Worm (Caenorhabditis elegans): ENCODE results near the gene fbxb-87.

The fbxb-87 gene

ce11 chrIII:10939184-10939583, 44.9 kb downstream of the fbxb-87 start:
- no peak for TF ChIP-seq sea-2 (GFP tag; optimal IDR thresholded peaks at IDR 0.05)
- no peak for TF ChIP-seq snpc-4 (tag; optimal IDR thresholded peaks at IDR 0.05)

DNA sequence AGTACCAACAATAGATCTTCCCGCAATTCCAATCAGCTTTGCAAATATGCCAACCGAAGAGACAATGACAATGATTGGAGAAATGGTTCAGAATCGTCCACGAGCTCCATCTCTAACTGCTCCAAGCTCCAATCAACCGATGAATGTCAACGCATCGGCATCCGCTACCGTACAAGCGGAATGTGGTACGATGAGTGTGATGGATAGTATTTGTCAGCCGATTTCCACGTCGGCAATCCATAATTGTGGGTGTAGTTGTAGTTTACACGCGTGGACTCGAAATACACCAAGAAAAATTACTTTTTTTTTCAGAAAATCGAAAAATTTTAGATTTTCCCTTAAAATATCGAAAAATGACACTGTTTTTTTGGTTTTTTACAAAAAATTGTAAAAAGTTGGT, 48.6 kb downstream of the fbxb-87 start:
- no peak for TF ChIP-seq ztf-4 (tag; optimal IDR thresholded peaks at IDR 0.05)
- no peak for TF ChIP-seq jun-1 (tag; optimal IDR thresholded peaks at IDR 0.05)
- no peak for TF ChIP-seq unc-62 (GFP tag; optimal IDR thresholded peaks at IDR 0.05)
- no peak for TF ChIP-seq ceh-28 (tag; optimal IDR thresholded peaks at IDR 0.05)
- no peak for TF ChIP-seq nhr-77 (tag; optimal IDR thresholded peaks at IDR 0.05)
- TF ChIP-seq pha-4 (tag; optimal IDR thresholded peaks at IDR 0.05), result no peak
- no peak for TF ChIP-seq ztf-11 (tag; optimal IDR thresholded peaks at IDR 0.05)
- no peak for TF ChIP-seq zag-1 (tag; optimal IDR thresholded peaks at IDR 0.05)
- TF ChIP-seq fkh-2 (tag; optimal IDR thresholded peaks at IDR 0.05), result no peak
- no peak for TF ChIP-seq nfya-1 (tag; optimal IDR thresholded peaks at IDR 0.05; ENCODE audit: insufficient read depth)
- TF ChIP-seq mdl-1 (tag; optimal IDR thresholded peaks at IDR 0.05), result no peak
- no peak for TF ChIP-seq tbx-2 (tag; optimal IDR thresholded peaks at IDR 0.05)
- no peak for TF ChIP-seq daf-12 (tag; optimal IDR thresholded peaks at IDR 0.05)
- no peak for TF ChIP-seq ama-1 (optimal IDR thresholded peaks at IDR 0.05)
- TF ChIP-seq ZK546.5 (tag; optimal IDR thresholded peaks at IDR 0.05), result no peak

ce11 chrIII:10945537-10945936, 51.2 kb downstream of the fbxb-87 start:
- TF ChIP-seq tbx-2 (tag; optimal IDR thresholded peaks at IDR 0.05) (no peak), skn-1 (tag; optimal IDR thresholded peaks at IDR 0.05) (no peak), ceh-9 (tag; optimal IDR thresholded peaks at IDR 0.05) (no peak), elt-1 (tag; optimal IDR thresholded peaks at IDR 0.05) (no peak), daf-12 (tag; optimal IDR thresholded peaks at IDR 0.05) (no peak), nhr-43 (tag; optimal IDR thresholded peaks at IDR 0.05; ENCODE audit: poor library complexity, severe bottlenecking) (no peak), ceh-28 (tag; optimal IDR thresholded peaks at IDR 0.05) (no peak), snpc-4 (tag; optimal IDR thresholded peaks at IDR 0.05) (no peak), ZK546.5 (tag; optimal IDR thresholded peaks at IDR 0.05) (no peak), hmg-11 (tag; optimal IDR thresholded peaks at IDR 0.05) (no peak), ama-1 (optimal IDR thresholded peaks at IDR 0.05) (no peak), ceh-16 (tag; optimal IDR thresholded peaks at IDR 0.05) (no peak), nhr-237 (tag; optimal IDR thresholded peaks at IDR 0.05) (no peak), nhr-67 (tag; optimal IDR thresholded peaks at IDR 0.05) (no peak), R02D3.7 (tag; optimal IDR thresholded peaks at IDR 0.05) (no peak), egl-5 (tag; optimal IDR thresholded peaks at IDR 0.05) (no peak), unc-39 (tag; optimal IDR thresholded peaks at IDR 0.05) (no peak)
